Fruit fly (Drosophila melanogaster) whole organism, prepupa: ENCODE results near the gene peng.

ENCODE experiments used
- CG10669 ChIP-seq: fragments of 200-800 bp; sonication (Bioruptor generic); optimal IDR thresholded peaks from 3 replicates; lab custom pipeline; 2018; ENCODE audit warnings: missing biosample characterization, mild to moderate bottlenecking, missing genetic modification characterization, moderate library complexity
- CG11902 ChIP-seq: fragments of 200-800 bp; sonication (Bioruptor generic); optimal IDR thresholded peaks from 3 replicates; lab custom pipeline; 2016; ENCODE audit warnings: missing biosample characterization, missing genetic modification characterization
- CG1621 ChIP-seq: fragments of 200-800 bp; sonication (Bioruptor generic); optimal IDR thresholded peaks from 3 replicates; lab custom pipeline; 2018; ENCODE audit warnings: missing biosample characterization, mild to moderate bottlenecking, missing genetic modification characterization
- CG16779 ChIP-seq: fragments of 200-800 bp; sonication (Bioruptor generic); optimal IDR thresholded peaks from 3 replicates; lab custom pipeline; 2017; ENCODE audit warnings: missing biosample characterization, mild to moderate bottlenecking, missing genetic modification characterization
- CG3032 ChIP-seq: fragments of 200-800 bp; optimal IDR thresholded peaks from 2 replicates; lab custom pipeline; 2019; ENCODE audit warnings: missing biosample characterization, mild to moderate bottlenecking, missing genetic modification characterization, moderate library complexity
- CG31627 ChIP-seq: fragments of 200-800 bp; sonication (Bioruptor generic); optimal IDR thresholded peaks from 3 replicates; lab custom pipeline; 2016; ENCODE audit warnings: missing biosample characterization, missing genetic modification characterization
- CG32006 ChIP-seq: fragments of 200-800 bp; sonication (Bioruptor generic); optimal IDR thresholded peaks from 3 replicates; lab custom pipeline; 2017; ENCODE audit warnings: missing biosample characterization, mild to moderate bottlenecking, missing genetic modification characterization
- CG34406 ChIP-seq: fragments of 200-800 bp; sonication (Bioruptor generic); optimal IDR thresholded peaks from 3 replicates; lab custom pipeline; 2016; ENCODE audit warnings: missing biosample characterization, missing genetic modification characterization
- CG3919 ChIP-seq: fragments of 200-800 bp; sonication (Bioruptor generic); optimal IDR thresholded peaks from 3 replicates; lab custom pipeline; 2016; ENCODE audit warnings: missing biosample characterization, missing genetic modification characterization
- CG4318 ChIP-seq: fragments of 200-800 bp; sonication (Bioruptor generic); optimal IDR thresholded peaks from 3 replicates; lab custom pipeline; 2017; ENCODE audit warnings: missing biosample characterization, mild to moderate bottlenecking, missing genetic modification characterization
- CG6792 ChIP-seq: fragments of 200-800 bp; sonication (Bioruptor generic); optimal IDR thresholded peaks from 3 replicates; lab custom pipeline; 2016; ENCODE audit warnings: missing biosample characterization, missing genetic modification characterization
- CG6854 ChIP-seq: fragments of 200-800 bp; sonication (Bioruptor generic); optimal IDR thresholded peaks from 2 replicates; lab custom pipeline; 2017; ENCODE audit warnings: missing biosample characterization, mild to moderate bottlenecking, missing genetic modification characterization
- CG7368 ChIP-seq: fragments of 200-800 bp; sonication (Bioruptor generic); optimal IDR thresholded peaks from 3 replicates; lab custom pipeline; 2016; ENCODE audit warnings: missing biosample characterization, missing genetic modification characterization
- CG8119 ChIP-seq: fragments of 200-800 bp; sonication (Bioruptor generic); IDR thresholded peaks from 3 replicates; pipeline ENCODE4 v1.3.6; 2022; ENCODE audit warnings: missing biosample characterization, missing genetic modification characterization
- CG8319 ChIP-seq: fragments of 200-800 bp; sonication (Bioruptor generic); optimal IDR thresholded peaks from 3 replicates; lab custom pipeline; 2016; ENCODE audit warnings: missing biosample characterization, missing genetic modification characterization
- Eip75B ChIP-seq: fragments of 200-800 bp; sonication (Bioruptor generic); optimal IDR thresholded peaks from 3 replicates; lab custom pipeline; 2016; ENCODE audit warnings: missing biosample characterization, missing genetic modification characterization
- Eip78C ChIP-seq: fragments of 200-800 bp; sonication (Bioruptor generic); peaks from one replicate; lab custom pipeline; 2016; ENCODE audit warnings: missing biosample characterization, missing genetic modification characterization
- Eip93F ChIP-seq: fragments of 200-800 bp; sonication (Bioruptor generic); optimal IDR thresholded peaks from 2 replicates; lab custom pipeline; 2016; ENCODE audit warnings: missing biosample characterization, mild to moderate bottlenecking, missing genetic modification characterization
- Ets21C ChIP-seq: fragments of 200-800 bp; sonication (Bioruptor generic); optimal IDR thresholded peaks from 3 replicates; lab custom pipeline; 2016; ENCODE audit warnings: missing biosample characterization, missing genetic modification characterization
- Ets96B ChIP-seq: fragments of 200-800 bp; optimal IDR thresholded peaks from 2 replicates; lab custom pipeline; 2019; ENCODE audit warnings: missing biosample characterization, mild to moderate bottlenecking, missing genetic modification characterization, moderate library complexity
- Hr38 ChIP-seq: sonication (Bioruptor generic); optimal IDR thresholded peaks from 2 replicates; lab custom pipeline; 2016; ENCODE audit warnings: missing biosample characterization, missing genetic modification characterization
- Hr39 ChIP-seq: fragments of 200-800 bp; sonication (Bioruptor generic); optimal IDR thresholded peaks from 2 replicates; lab custom pipeline; 2016; ENCODE audit warnings: missing biosample characterization, missing genetic modification characterization
- Lpt ChIP-seq: fragments of 200-800 bp; sonication (Bioruptor generic); optimal IDR thresholded peaks from 3 replicates; lab custom pipeline; 2016; ENCODE audit warnings: missing biosample characterization, missing genetic modification characterization
- Met ChIP-seq: fragments of 200-800 bp; sonication (Bioruptor generic); optimal IDR thresholded peaks from 3 replicates; lab custom pipeline; 2016; ENCODE audit warnings: missing biosample characterization, missing genetic modification characterization
- OdsH ChIP-seq: fragments of 200-800 bp; sonication (Bioruptor generic); optimal IDR thresholded peaks from 3 replicates; lab custom pipeline; 2016; ENCODE audit warnings: missing biosample characterization, missing genetic modification characterization
- Smox ChIP-seq: fragments of 200-800 bp; sonication (Bioruptor generic); optimal IDR thresholded peaks from 3 replicates; lab custom pipeline; 2016; ENCODE audit warnings: missing biosample characterization, missing genetic modification characterization
- Sox102F ChIP-seq: fragments of 200-800 bp; sonication (Bioruptor generic); optimal IDR thresholded peaks from 2 replicates; lab custom pipeline; 2016; ENCODE audit warnings: missing biosample characterization, mild to moderate bottlenecking, missing genetic modification characterization
- Sox14 ChIP-seq: fragments of 200-800 bp; sonication (Bioruptor generic); optimal IDR thresholded peaks from 3 replicates; lab custom pipeline; 2016; ENCODE audit warnings: missing biosample characterization, missing genetic modification characterization
- Sox15 ChIP-seq: fragments of 200-800 bp; sonication (Bioruptor generic); optimal IDR thresholded peaks from 3 replicates; lab custom pipeline; 2016; ENCODE audit warnings: missing biosample characterization, missing genetic modification characterization
- acj6 ChIP-seq: fragments of 200-800 bp; sonication (Bioruptor generic); optimal IDR thresholded peaks from 3 replicates; lab custom pipeline; 2016; ENCODE audit warnings: missing biosample characterization, missing genetic modification characterization
- dsx ChIP-seq: fragments of 200-800 bp; optimal IDR thresholded peaks from 3 replicates; lab custom pipeline; 2019; ENCODE audit warnings: missing biosample characterization, mild to moderate bottlenecking, missing genetic modification characterization, moderate library complexity; ENCODE audit not compliant: poor library complexity, severe bottlenecking
- eg ChIP-seq: fragments of 200-800 bp; sonication (Bioruptor generic); IDR thresholded peaks from 3 replicates; pipeline ENCODE4 v1.3.6; 2022; ENCODE audit warnings: missing biosample characterization, missing genetic modification characterization
- esn ChIP-seq: fragments of 200-800 bp; sonication (Bioruptor generic); optimal IDR thresholded peaks from 2 replicates; lab custom pipeline; 2016; ENCODE audit warnings: missing biosample characterization, mild to moderate bottlenecking, missing genetic modification characterization, moderate library complexity
- fd59A ChIP-seq: fragments of 200-800 bp; sonication (Bioruptor generic); optimal IDR thresholded peaks from 2 replicates; lab custom pipeline; 2017; ENCODE audit warnings: missing biosample characterization, mild to moderate bottlenecking, missing genetic modification characterization, missing genetic modification reagents
- fd85E ChIP-seq: fragments of 200-800 bp; sonication (Bioruptor generic); optimal IDR thresholded peaks from 3 replicates; lab custom pipeline; 2016; ENCODE audit warnings: missing biosample characterization, missing genetic modification characterization
- fkh ChIP-seq: fragments of 200-800 bp; sonication (Bioruptor generic); optimal IDR thresholded peaks from 3 replicates; lab custom pipeline; 2017; ENCODE audit warnings: missing biosample characterization, mild to moderate bottlenecking, missing genetic modification characterization, moderate library complexity
- net ChIP-seq: fragments of 200-800 bp; sonication (Bioruptor generic); optimal IDR thresholded peaks from 3 replicates; lab custom pipeline; 2016; ENCODE audit warnings: missing biosample characterization, missing genetic modification characterization
- pdm3 ChIP-seq: fragments of 200-800 bp; sonication (Bioruptor generic); optimal IDR thresholded peaks from 3 replicates; lab custom pipeline; 2016; ENCODE audit warnings: missing biosample characterization, missing genetic modification characterization
- salr ChIP-seq, 2 experiments: fragments of 200-800 bp; sonication (Bioruptor generic); optimal IDR thresholded peaks; 3 replicates each; lab custom pipeline; 2016 to 2018; ENCODE audit warnings: missing biosample characterization in 2 of 2, missing genetic modification characterization in 2 of 2, mild to moderate bottlenecking in 1 of 2
- ss ChIP-seq, 2 experiments: fragments of 200-800 bp; sonication (Bioruptor generic); optimal IDR thresholded peaks; 2 replicates in 1 of 2; 3 replicates in 1 of 2; lab custom pipeline; 2017 to 2018; ENCODE audit warnings: mild to moderate bottlenecking in 2 of 2, missing biosample characterization in 2 of 2, missing genetic modification characterization in 2 of 2, moderate library complexity in 1 of 2
- topi ChIP-seq: fragments of 200-800 bp; sonication (Bioruptor generic); optimal IDR thresholded peaks from 3 replicates; lab custom pipeline; 2016; ENCODE audit warnings: missing biosample characterization, missing genetic modification characterization
- vri ChIP-seq: fragments of 200-800 bp; sonication (Bioruptor generic); optimal IDR thresholded peaks from 3 replicates; lab custom pipeline; 2016; ENCODE audit warnings: missing biosample characterization, mild to moderate bottlenecking, missing genetic modification characterization

Gene peng

DNA sequence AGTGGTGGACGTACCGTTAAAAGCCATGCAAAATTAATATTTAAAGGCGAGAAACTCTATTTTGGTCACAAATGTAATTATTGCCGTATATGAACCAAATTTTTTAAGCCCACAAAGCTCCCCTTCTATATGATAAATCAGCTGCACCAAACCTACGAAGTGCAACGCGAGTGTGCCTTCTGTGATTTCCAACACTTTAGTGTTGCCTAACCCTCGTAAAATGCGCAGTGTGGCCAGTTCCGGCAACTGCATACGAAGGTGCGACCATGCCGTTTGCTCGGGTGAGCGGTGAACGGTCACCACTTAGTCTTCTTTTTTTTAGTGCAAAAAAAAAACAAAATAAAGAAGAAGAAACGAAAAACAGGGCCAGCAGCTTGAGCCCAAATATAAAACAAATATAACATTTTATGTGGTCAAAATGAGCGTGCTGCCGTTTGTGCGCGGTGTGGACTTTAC lies 10.1 kb downstream of the peng start, which contains the start of the genes tty and fliI (continued):
- TF ChIP-seq net (GFP tag; lab: Kevin White, UChicago) (peak; percentile 84), CG7368 (GFP tag; lab: Kevin White, UChicago) (peak; percentile 87), CG6792 (GFP tag; lab: Kevin White, UChicago) (peak; percentile 84), CG31627 (GFP tag; lab: Kevin White, UChicago) (peak; percentile 91), CG16779 (tag; lab: Kevin White, UChicago) (peak; percentile 95), vri (peak; percentile 56), OdsH (GFP tag; lab: Kevin White, UChicago) (peak; percentile 91), Ets96B (tag; lab: Kevin White, UChicago) (peak; percentile 89), Smox (GFP tag; lab: Kevin White, UChicago) (peak; percentile 82), Hr38 (GFP tag; lab: Kevin White, UChicago) (peak; percentile 74), fkh (no peak), Sox102F (GFP tag; lab: Kevin White, UChicago) (peak; percentile 86), Ets21C (GFP tag; lab: Kevin White, UChicago) (peak; percentile 84), CG4318 (GFP tag; lab: Kevin White, UChicago) (peak; percentile 82), CG8319 (GFP tag; lab: Kevin White, UChicago) (peak; percentile 62), CG34406 (GFP tag; lab: Kevin White, UChicago) (peak; percentile 70), esn (peak; percentile 88), CG8119 (GFP tag; lab: Robert Waterston, UW) (peak; percentile 95), fd85E (peak; percentile 63), CG3919 (GFP tag; lab: Kevin White, UChicago) (peak; percentile 90), CG6854 (GFP tag; lab: Kevin White, UChicago) (peak; percentile 86), Lpt (peak; percentile 78), dsx (peak; percentile 81), Hr39 (GFP tag; lab: Kevin White, UChicago) (peak; percentile 93), ss (GFP tag; optimal IDR thresholded peaks at IDR 0.05; lab: Kevin White, UChicago) (peak; percentile 97), Eip75B (GFP tag; lab: Kevin White, UChicago) (peak; percentile 79), Eip93F (GFP tag; lab: Kevin White, UChicago) (no peak), eg (GFP tag; lab: Robert Waterston, UW) (peak; percentile 96), acj6 (GFP tag; lab: Kevin White, UChicago) (peak; percentile 85)

DNA sequence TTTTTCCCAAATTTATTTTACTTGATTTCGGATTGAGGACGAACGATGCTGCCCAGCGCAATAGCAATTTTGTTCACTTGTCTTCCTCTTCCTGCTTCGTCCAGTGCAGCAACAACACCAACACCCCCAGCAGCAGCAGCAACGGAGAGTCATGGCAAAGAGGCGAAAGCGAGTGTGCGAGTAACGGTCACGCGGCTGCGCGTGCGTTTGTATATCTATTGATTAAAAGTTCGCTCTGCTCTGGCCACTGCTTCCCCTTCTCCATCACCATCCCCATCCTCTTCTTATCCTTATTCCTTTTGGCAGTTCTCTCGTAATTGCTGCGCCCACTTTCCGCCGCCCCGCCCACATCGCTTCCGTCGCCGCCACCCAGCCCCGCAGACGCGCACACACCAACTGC lies 11.5 kb downstream of the peng start:
- TF ChIP-seq esn = no peak
- TF ChIP-seq CG11902 = no peak
- TF ChIP-seq Met (GFP tag; lab: Kevin White, UChicago) = no peak
- TF ChIP-seq fkh = no peak
- no peak for TF ChIP-seq CG1621 (tag; lab: Kevin White, UChicago)
- TF ChIP-seq ss (GFP tag; optimal IDR thresholded peaks at IDR 0.05; lab: Kevin White, UChicago) = no peak

DNA sequence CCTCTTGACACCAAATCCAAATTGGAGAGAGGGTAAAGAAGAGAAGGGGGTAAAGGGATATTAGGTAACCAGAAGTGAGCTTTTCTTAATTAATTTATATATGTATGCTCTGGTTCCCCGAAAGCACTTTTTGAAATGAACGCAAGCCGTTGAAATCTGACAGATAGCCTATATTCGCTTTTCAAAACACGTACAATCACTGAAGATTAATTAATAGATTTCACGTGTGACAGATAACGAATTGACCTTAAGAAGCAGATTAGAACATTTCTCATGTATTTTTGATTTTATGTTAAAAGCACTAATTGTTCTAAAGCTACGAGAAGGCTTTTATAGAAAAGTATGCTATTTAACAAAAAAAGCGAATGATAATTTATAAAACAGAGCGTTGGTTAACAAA lies 12.6 kb downstream of the peng start:
- TF ChIP-seq vri = no peak

- TF ChIP-seq CG11902 = no peak
These were observed 15.0 kb downstream of the peng start for dm6 chrX:21334522-21335104.

dm6 chrX:21333135-21333534 lies 16.5 kb downstream of the peng start:
- TF ChIP-seq ss (GFP tag; optimal IDR thresholded peaks at IDR 0.05; lab: Kevin White, UChicago) (no peak), Eip93F (GFP tag; lab: Kevin White, UChicago) (no peak), fd59A (no peak), topi (GFP tag; lab: Kevin White, UChicago) (no peak), Met (GFP tag; lab: Kevin White, UChicago) (no peak), pdm3 (GFP tag; lab: Kevin White, UChicago) (no peak), CG32006 (GFP tag; lab: Kevin White, UChicago) (no peak), CG10669 (GFP tag; lab: Kevin White, UChicago) (no peak), vri (no peak), Sox14 (GFP tag; lab: Kevin White, UChicago) (no peak), Sox15 (GFP tag; lab: Kevin White, UChicago) (no peak), CG3032 (no peak), Hr39 (GFP tag; lab: Kevin White, UChicago) (no peak), Eip78C (GFP tag; lab: Kevin White, UChicago) (no peak), salr (GFP tag; optimal IDR thresholded peaks at IDR 0.05; lab: Kevin White, UChicago) (no peak)
